Worm (Caenorhabditis elegans) whole organism, mixed stage, embryonic: ENCODE measurements around the gene pmp-3.

Source experiments
- M03D4.4 ChIP-seq: sonication (generic microtip); optimal IDR thresholded peaks from 2 replicates; lab custom pipeline; 2017; ENCODE audit warnings: mild to moderate bottlenecking, missing genetic modification characterization, missing compliant biosample characterization
- blmp-1 ChIP-seq: fragments of 150-350 bp; optimal IDR thresholded peaks from 2 replicates; lab custom pipeline; 2014; ENCODE audit warnings: missing biosample characterization, missing genetic modification characterization
- ceh-39 ChIP-seq: fragments of 150-350 bp; optimal IDR thresholded peaks from 2 replicates; lab custom pipeline; 2014; ENCODE audit warnings: missing biosample characterization, missing genetic modification characterization
- ceh-43 ChIP-seq: fragments of 200-800 bp; sonication (Bioruptor generic); optimal IDR thresholded peaks from 2 replicates; lab custom pipeline; 2018; ENCODE audit warnings: mild to moderate bottlenecking, missing genetic modification characterization, moderate library complexity, missing compliant biosample characterization
- ceh-83 ChIP-seq: fragments of 200-800 bp; sonication (Bioruptor generic); optimal IDR thresholded peaks from 2 replicates; lab custom pipeline; 2018; ENCODE audit warnings: mild to moderate bottlenecking, missing genetic modification characterization, missing compliant biosample characterization
- ces-1 ChIP-seq: fragments of 150-350 bp; optimal IDR thresholded peaks from 2 replicates; lab custom pipeline; 2014; ENCODE audit warnings: missing biosample characterization, missing genetic modification reagents, missing genetic modification characterization
- cnd-1 ChIP-seq: fragments of 200-800 bp; sonication (Bioruptor generic); optimal IDR thresholded peaks from 2 replicates; lab custom pipeline; 2018; ENCODE audit warnings: mild to moderate bottlenecking, missing genetic modification characterization, missing compliant biosample characterization
- drap-1 ChIP-seq: fragments of 200-800 bp; sonication (Bioruptor generic); optimal IDR thresholded peaks from 3 replicates; lab custom pipeline; 2018; ENCODE audit warnings: mild to moderate bottlenecking, missing genetic modification characterization, missing compliant biosample characterization
- elt-3 ChIP-seq: fragments of 150-350 bp; optimal IDR thresholded peaks from 2 replicates; lab custom pipeline; 2014; ENCODE audit warnings: missing biosample characterization, missing genetic modification characterization
- hlh-1 ChIP-seq: fragments of 150-350 bp; optimal IDR thresholded peaks from 2 replicates; lab custom pipeline; 2014; ENCODE audit warnings: missing biosample characterization, missing genetic modification reagents, missing genetic modification characterization
- lin-32 ChIP-seq: fragments of 200-800 bp; sonication (Bioruptor generic); optimal IDR thresholded peaks from 2 replicates; lab custom pipeline; 2018; ENCODE audit warnings: mild to moderate bottlenecking, missing genetic modification characterization, missing compliant biosample characterization
- lsy-2 ChIP-seq: fragments of 150-350 bp; optimal IDR thresholded peaks from 2 replicates; lab custom pipeline; 2014; ENCODE audit warnings: missing biosample characterization, missing genetic modification characterization
- mab-5 ChIP-seq: fragments of 150-350 bp; optimal IDR thresholded peaks from 2 replicates; lab custom pipeline; 2014; ENCODE audit warnings: missing biosample characterization, missing genetic modification characterization
- mep-1 ChIP-seq: fragments of 150-350 bp; optimal IDR thresholded peaks from 2 replicates; lab custom pipeline; 2017; ENCODE audit warnings: missing biosample characterization, missing genetic modification reagents, missing genetic modification characterization, inconsistent platforms
- mls-2 ChIP-seq: sonication (generic microtip); optimal IDR thresholded peaks from 2 replicates; lab custom pipeline; 2016; ENCODE audit warnings: mild to moderate bottlenecking, missing genetic modification characterization, moderate library complexity, missing compliant biosample characterization
- nhr-12 ChIP-seq: fragments of 150-350 bp; optimal IDR thresholded peaks from 2 replicates; lab custom pipeline; 2014; ENCODE audit warnings: missing biosample characterization, missing genetic modification characterization
- nhr-2 ChIP-seq: fragments of 150-350 bp; optimal IDR thresholded peaks from 2 replicates; lab custom pipeline; 2014; ENCODE audit warnings: missing biosample characterization, missing genetic modification characterization
- nhr-28 ChIP-seq: fragments of 150-350 bp; optimal IDR thresholded peaks from 2 replicates; lab custom pipeline; 2014; ENCODE audit warnings: missing biosample characterization, missing genetic modification characterization
- nhr-76 ChIP-seq: sonication (generic microtip); optimal IDR thresholded peaks from 2 replicates; lab custom pipeline; 2017; ENCODE audit warnings: missing biosample characterization, missing genetic modification characterization
- sem-2 ChIP-seq: fragments of 200-800 bp; sonication (Bioruptor generic); optimal IDR thresholded peaks from 2 replicates; lab custom pipeline; 2018; ENCODE audit warnings: mild to moderate bottlenecking, missing genetic modification characterization, missing compliant biosample characterization
- snpc-4 ChIP-seq: fragments of 150-350 bp; optimal IDR thresholded peaks from 2 replicates; lab custom pipeline; 2014; ENCODE audit warnings: missing biosample characterization, missing genetic modification characterization
- tbx-8 ChIP-seq: fragments of 200-800 bp; sonication (Bioruptor generic); optimal IDR thresholded peaks from 2 replicates; lab custom pipeline; 2018; ENCODE audit warnings: mild to moderate bottlenecking, missing genetic modification characterization, moderate library complexity, missing compliant biosample characterization
- unc-120 ChIP-seq: sonication (generic microtip); optimal IDR thresholded peaks from 2 replicates; lab custom pipeline; 2017; ENCODE audit warnings: missing genetic modification characterization, missing compliant biosample characterization; ENCODE audit not compliant: poor library complexity, severe bottlenecking
- unc-39 ChIP-seq: fragments of 150-350 bp; optimal IDR thresholded peaks from 2 replicates; lab custom pipeline; 2014; ENCODE audit warnings: missing biosample characterization, missing genetic modification characterization
- unc-62 ChIP-seq: fragments of 150-350 bp; optimal IDR thresholded peaks from 2 replicates; lab custom pipeline; 2014; ENCODE audit warnings: missing biosample characterization, missing genetic modification reagents, missing genetic modification characterization
- zip-8 ChIP-seq: fragments of 150-350 bp; optimal IDR thresholded peaks from 2 replicates; lab custom pipeline; 2014; ENCODE audit warnings: missing biosample characterization, missing genetic modification characterization
- ztf-11 ChIP-seq: fragments of 150-350 bp; optimal IDR thresholded peaks from 2 replicates; lab custom pipeline; 2014; ENCODE audit warnings: missing biosample characterization, missing genetic modification characterization

Gene pmp-3

ce11 chrV:14658131-14658530 is 11.6 kb downstream of the pmp-3 start, which contains the start of gene slc-25A29:
slc-25A29 (minus strand) TSS chrV:14658175.
- no peak for TF ChIP-seq ztf-11 (tag; lab: Kevin White, UChicago)
- TF ChIP-seq nhr-76: no peak
- no peak for TF ChIP-seq ceh-83 (GFP tag; lab: Kevin White, UChicago)
- no peak for TF ChIP-seq mls-2 (tag; lab: Kevin White, UChicago)
- no peak for TF ChIP-seq zip-8 (tag; lab: Kevin White, UChicago)
- TF ChIP-seq nhr-28 (tag; lab: Kevin White, UChicago): no peak
- TF ChIP-seq lin-32: no peak
- no peak for TF ChIP-seq unc-62 (GFP tag; lab: Kevin White, UChicago)
- TF ChIP-seq ceh-39 (tag; lab: Kevin White, UChicago): no peak

ce11 chrV:14659595-14659994 is 13.1 kb downstream of the pmp-3 start:
- TF ChIP-seq ceh-83 (GFP tag; lab: Kevin White, UChicago): no peak
- TF ChIP-seq lsy-2 (tag; lab: Kevin White, UChicago): no peak
- TF ChIP-seq cnd-1: no peak
- TF ChIP-seq M03D4.4 (tag; lab: Kevin White, UChicago): no peak
- TF ChIP-seq snpc-4: no peak
- no peak for TF ChIP-seq unc-39 (tag; lab: Kevin White, UChicago)

ce11 chrV:14660608-14661355 is 14.2 kb downstream of the pmp-3 start, which contains the start of gene srh-17:
srh-17 (plus strand) TSS chrV:14661305.
- TF ChIP-seq unc-62 (GFP tag; lab: Kevin White, UChicago): peak; percentile 59
- no peak for TF ChIP-seq unc-120 (tag; lab: Kevin White, UChicago)
- TF ChIP-seq nhr-2 (tag; lab: Kevin White, UChicago): no peak
- no peak for TF ChIP-seq nhr-76
- TF ChIP-seq lsy-2 (tag; lab: Kevin White, UChicago): no peak
- TF ChIP-seq hlh-1: no peak
- no peak for TF ChIP-seq ceh-43
- no peak for TF ChIP-seq sem-2 (GFP tag; lab: Kevin White, UChicago)

- no peak for TF ChIP-seq nhr-12 (tag; lab: Kevin White, UChicago)
- TF ChIP-seq blmp-1 (tag; lab: Kevin White, UChicago): no peak
- no peak for TF ChIP-seq zip-8 (tag; lab: Kevin White, UChicago)
- TF ChIP-seq ces-1 (GFP tag; lab: Kevin White, UChicago): no peak
- TF ChIP-seq unc-39 (tag; lab: Kevin White, UChicago): no peak
- no peak for TF ChIP-seq cnd-1
- no peak for TF ChIP-seq mls-2 (tag; lab: Kevin White, UChicago)
- TF ChIP-seq mep-1 (tag; lab: Kevin White, UChicago): no peak
- no peak for TF ChIP-seq tbx-8 (GFP tag; lab: Kevin White, UChicago)
- TF ChIP-seq drap-1 (GFP tag; lab: Kevin White, UChicago): no peak
- TF ChIP-seq unc-62 (GFP tag; lab: Kevin White, UChicago): no peak
- TF ChIP-seq hlh-1: no peak
- TF ChIP-seq sem-2 (GFP tag; lab: Kevin White, UChicago): no peak
- no peak for TF ChIP-seq ceh-43
- TF ChIP-seq lin-32: no peak
- TF ChIP-seq mab-5 (tag; lab: Kevin White, UChicago): no peak
- no peak for TF ChIP-seq M03D4.4 (tag; lab: Kevin White, UChicago)
- TF ChIP-seq ceh-39 (tag; lab: Kevin White, UChicago): no peak
- TF ChIP-seq, all 35 proteins: peak for 0
Measured at ce11 chrV:14663006-14663405, 16.5 kb downstream of the pmp-3 start, which contains the start of gene C47E8.9. C47E8.9 (plus strand) TSS chrV:14663306.

ce11 chrV:14665728-14666127 is 19.2 kb downstream of the pmp-3 start, which contains the start of gene C47E8.1:
C47E8.1 (plus strand) TSS chrV:14666028.
- TF ChIP-seq elt-3 (tag; lab: Kevin White, UChicago) (no peak), mls-2 (tag; lab: Kevin White, UChicago) (no peak), unc-39 (tag; lab: Kevin White, UChicago) (no peak)

ce11 chrV:14678298-14678697 is 31.8 kb downstream of the pmp-3 start:
- TF ChIP-seq drap-1 (GFP tag; lab: Kevin White, UChicago): no peak
